Fruit fly (Drosophila melanogaster) whole organism, embryonic: ENCODE data around the gene CG6688.

Experiments used
- Antp ChIP-seq: fragments of 200-800 bp; sonication (Bioruptor generic); optimal IDR thresholded peaks from 3 replicates; lab custom pipeline; 2016; ENCODE audit warnings: missing biosample characterization, missing genetic modification characterization
- B-H1 ChIP-seq: fragments of 200-800 bp; sonication (Bioruptor generic); IDR thresholded peaks from 3 replicates; pipeline ENCODE4 v1.3.6; 2022; ENCODE audit warnings: missing biosample characterization, missing genetic modification characterization
- Bdp1 ChIP-seq: fragments of 200-800 bp; sonication (Bioruptor generic); optimal IDR thresholded peaks from 3 replicates; lab custom pipeline; 2016; ENCODE audit warnings: missing biosample characterization, missing genetic modification characterization
- CG11504 ChIP-seq: fragments of 200-800 bp; sonication (Bioruptor generic); optimal IDR thresholded peaks from 3 replicates; lab custom pipeline; 2019; ENCODE audit warnings: missing biosample characterization, mild to moderate bottlenecking, missing genetic modification characterization, moderate library complexity
- CG12104 ChIP-seq: fragments of 200-800 bp; sonication (Bioruptor generic); optimal IDR thresholded peaks from 3 replicates; lab custom pipeline; 2016; ENCODE audit warnings: missing biosample characterization, missing genetic modification characterization
- CG13123 ChIP-seq: fragments of 200-800 bp; sonication (Bioruptor generic); optimal IDR thresholded peaks from 2 replicates; lab custom pipeline; 2016; ENCODE audit warnings: missing biosample characterization, missing genetic modification characterization
- CG14441 ChIP-seq: fragments of 200-800 bp; sonication (Bioruptor generic); IDR thresholded peaks from 2 replicates; pipeline ENCODE4 v1.3.6; 2022; ENCODE audit warnings: missing biosample characterization, missing genetic modification characterization
- CG14710 ChIP-seq: fragments of 200-800 bp; sonication (Bioruptor generic); optimal IDR thresholded peaks from 3 replicates; lab custom pipeline; 2019; ENCODE audit warnings: missing biosample characterization, mild to moderate bottlenecking, missing genetic modification characterization, moderate library complexity
- CG14860 ChIP-seq: fragments of 200-800 bp; sonication (Bioruptor generic); IDR thresholded peaks from 3 replicates; pipeline ENCODE4 v1.3.6; 2022; ENCODE audit warnings: missing biosample characterization, missing genetic modification characterization; ENCODE audit not compliant: partially characterized antibody
- CG15269 ChIP-seq: fragments of 200-800 bp; sonication (Bioruptor generic); optimal IDR thresholded peaks from 2 replicates; lab custom pipeline; 2018; ENCODE audit warnings: missing biosample characterization, mild to moderate bottlenecking, missing genetic modification characterization, moderate library complexity
- CG1603 ChIP-seq: fragments of 200-800 bp; sonication (Bioruptor generic); optimal IDR thresholded peaks from 2 replicates; lab custom pipeline; 2019; ENCODE audit warnings: missing biosample characterization, mild to moderate bottlenecking, missing genetic modification characterization, moderate library complexity
- CG17186 ChIP-seq: fragments of 200-800 bp; sonication (Bioruptor generic); optimal IDR thresholded peaks from 3 replicates; lab custom pipeline; 2017; ENCODE audit warnings: missing biosample characterization, missing genetic modification reagents, missing genetic modification characterization
- CG17361 ChIP-seq: fragments of 200-800 bp; sonication (Bioruptor generic); IDR thresholded peaks from 3 replicates; pipeline ENCODE4 v1.3.6; 2022; ENCODE audit warnings: missing biosample characterization, missing genetic modification characterization
- CG18262 ChIP-seq: fragments of 200-800 bp; optimal IDR thresholded peaks from 3 replicates; lab custom pipeline; 2019; ENCODE audit warnings: missing biosample characterization, mild to moderate bottlenecking, missing genetic modification characterization, moderate library complexity
- CG2678 ChIP-seq: fragments of 200-800 bp; sonication (Bioruptor generic); optimal IDR thresholded peaks from 3 replicates; lab custom pipeline; 2019; ENCODE audit warnings: missing biosample characterization, mild to moderate bottlenecking, missing genetic modification characterization, moderate library complexity
- CG3847 ChIP-seq: fragments of 200-800 bp; sonication (Bioruptor generic); IDR thresholded peaks from 2 replicates; pipeline ENCODE4 v1.3.6; 2022; ENCODE audit warnings: missing biosample characterization, missing genetic modification characterization
- CG43689 ChIP-seq: fragments of 200-800 bp; sonication (Bioruptor generic); IDR thresholded peaks from 2 replicates; pipeline ENCODE4 v1.3.6; 2022; ENCODE audit warnings: missing biosample characterization, missing genetic modification characterization
- CG5245 ChIP-seq: fragments of 200-800 bp; sonication (Bioruptor generic); optimal IDR thresholded peaks from 3 replicates; lab custom pipeline; 2016; ENCODE audit warnings: missing biosample characterization, missing genetic modification characterization
- CG6654 ChIP-seq: fragments of 200-800 bp; sonication (Bioruptor generic); optimal IDR thresholded peaks from 2 replicates; lab custom pipeline; 2017; ENCODE audit warnings: missing biosample characterization, mild to moderate bottlenecking, missing genetic modification characterization
- CG7839 ChIP-seq: fragments of 200-800 bp; sonication (Bioruptor generic); optimal IDR thresholded peaks from 3 replicates; lab custom pipeline; 2018; ENCODE audit warnings: missing biosample characterization, mild to moderate bottlenecking, missing genetic modification characterization, moderate library complexity
- CG9727 ChIP-seq: fragments of 200-800 bp; sonication (Bioruptor generic); optimal IDR thresholded peaks from 3 replicates; lab custom pipeline; 2017; ENCODE audit warnings: missing biosample characterization, mild to moderate bottlenecking, missing genetic modification characterization
- CG9817 ChIP-seq: fragments of 200-800 bp; sonication (Bioruptor generic); optimal IDR thresholded peaks from 2 replicates; lab custom pipeline; 2018; ENCODE audit warnings: missing biosample characterization, mild to moderate bottlenecking, missing genetic modification characterization, moderate library complexity
- CG9932 ChIP-seq: fragments of 200-800 bp; sonication (Bioruptor generic); IDR thresholded peaks from 2 replicates; pipeline ENCODE4 v1.3.6; 2022; ENCODE audit warnings: missing biosample characterization, missing genetic modification characterization
- CoRest ChIP-seq: fragments of 200-800 bp; sonication (Bioruptor generic); optimal IDR thresholded peaks from 3 replicates; lab custom pipeline; 2018; ENCODE audit warnings: missing biosample characterization, mild to moderate bottlenecking, missing genetic modification characterization, moderate library complexity
- Deaf1 ChIP-seq: fragments of 200-800 bp; optimal IDR thresholded peaks from 3 replicates; lab custom pipeline; 2019; ENCODE audit warnings: missing biosample characterization, mild to moderate bottlenecking, missing genetic modification characterization, moderate library complexity
- GATAe ChIP-seq: fragments of 200-800 bp; sonication (Bioruptor generic); conservative IDR thresholded peaks from 2 replicates; pipeline ENCODE4 v1.3.6; 2022; ENCODE audit warnings: missing biosample characterization, missing genetic modification characterization
- H2.0 ChIP-seq: fragments of 200-800 bp; sonication (Bioruptor generic); IDR thresholded peaks from 2 replicates; pipeline ENCODE4 v1.3.6; 2022; ENCODE audit warnings: missing biosample characterization, missing genetic modification characterization
- HHEX ChIP-seq: fragments of 200-800 bp; sonication (Bioruptor generic); optimal IDR thresholded peaks from 3 replicates; lab custom pipeline; 2017; ENCODE audit warnings: missing biosample characterization, mild to moderate bottlenecking, missing genetic modification characterization, missing genetic modification reagents
- MBD-R2 ChIP-seq: fragments of 200-800 bp; sonication (Bioruptor generic); IDR thresholded peaks from 2 replicates; pipeline ENCODE4 v1.3.6; 2022; ENCODE audit warnings: missing biosample characterization, missing genetic modification characterization
- Med ChIP-seq: fragments of 200-800 bp; sonication (Bioruptor generic); peaks from one replicate; lab custom pipeline; 2016; ENCODE audit warnings: missing biosample characterization, missing genetic modification characterization, mild to moderate bottlenecking, inconsistent platforms, moderate library complexity
- Neu2 ChIP-seq: fragments of 200-800 bp; sonication (Bioruptor generic); optimal IDR thresholded peaks from 3 replicates; lab custom pipeline; 2016; ENCODE audit warnings: missing biosample characterization, missing genetic modification characterization, borderline replicate concordance
- Ptx1 ChIP-seq: fragments of 200-800 bp; sonication (Bioruptor generic); IDR thresholded peaks from 2 replicates; pipeline ENCODE4 v1.3.6; 2022; ENCODE audit warnings: missing biosample characterization, missing genetic modification characterization
- Side ChIP-seq: fragments of 200-800 bp; sonication (Bioruptor generic); optimal IDR thresholded peaks from 2 replicates; lab custom pipeline; 2016; ENCODE audit warnings: missing biosample characterization, missing genetic modification characterization
- Taf1 ChIP-seq: fragments of 200-800 bp; sonication (Bioruptor generic); IDR thresholded peaks from 2 replicates; pipeline ENCODE4 v1.3.6; 2022; ENCODE audit warnings: missing biosample characterization, missing genetic modification characterization
- Trl ChIP-seq, 3 experiments: fragments of >200 bp in 2 of 3; fragments of 200-800 bp in 1 of 3; sonication (Bioruptor generic) in 1 of 3; optimal IDR thresholded peaks; 2 replicates in 1 of 3; 3 replicates in 2 of 3; lab custom pipeline; 2016 to 2017; ENCODE audit warnings: missing biosample characterization in 1 of 3, missing genetic modification characterization in 1 of 3
- amos ChIP-seq: fragments of 200-800 bp; sonication (Bioruptor generic); IDR thresholded peaks from 2 replicates; pipeline ENCODE4 v1.3.6; 2022; ENCODE audit warnings: missing biosample characterization, missing genetic modification characterization; ENCODE audit not compliant: partially characterized antibody
- crc ChIP-seq: fragments of 200-800 bp; sonication (Bioruptor generic); optimal IDR thresholded peaks from 2 replicates; lab custom pipeline; 2016; ENCODE audit warnings: missing biosample characterization, missing genetic modification characterization
- danr ChIP-seq: fragments of 200-800 bp; sonication (Bioruptor generic); IDR thresholded peaks from 2 replicates; pipeline ENCODE4 v1.3.6; 2022; ENCODE audit warnings: missing biosample characterization, missing genetic modification characterization
- fu2 ChIP-seq: fragments of 200-800 bp; sonication (Bioruptor generic); optimal IDR thresholded peaks from 2 replicates; lab custom pipeline; 2016; ENCODE audit warnings: missing biosample characterization, missing genetic modification characterization
- ken ChIP-seq: fragments of 200-800 bp; sonication (Bioruptor generic); IDR thresholded peaks from 3 replicates; pipeline ENCODE4 v1.3.6; 2022; ENCODE audit warnings: missing biosample characterization, missing genetic modification characterization
- lilli ChIP-seq: fragments of 200-800 bp; sonication (Bioruptor generic); optimal IDR thresholded peaks from 3 replicates; lab custom pipeline; 2016; ENCODE audit warnings: missing biosample characterization, missing genetic modification characterization
- lola ChIP-seq, 3 experiments: fragments of >200 bp in 2 of 3; fragments of 200-800 bp in 1 of 3; sonication (Bioruptor generic) in 1 of 3; optimal IDR thresholded peaks; 2 replicates each; lab custom pipeline; 2017 to 2019; ENCODE audit warnings: missing biosample characterization in 3 of 3, missing genetic modification characterization in 3 of 3, mild to moderate bottlenecking in 1 of 3, moderate library complexity in 1 of 3
- nmo ChIP-seq: fragments of 200-800 bp; sonication (Bioruptor generic); optimal IDR thresholded peaks from 2 replicates; lab custom pipeline; 2018; ENCODE audit warnings: missing biosample characterization, mild to moderate bottlenecking, missing genetic modification characterization, moderate library complexity
- nom ChIP-seq: fragments of 200-800 bp; sonication (Bioruptor generic); optimal IDR thresholded peaks from 2 replicates; lab custom pipeline; 2017; ENCODE audit warnings: missing biosample characterization, missing genetic modification characterization, mild to moderate bottlenecking, moderate library complexity, missing genetic modification reagents
- otp ChIP-seq: fragments of 200-800 bp; sonication (Bioruptor generic); IDR thresholded peaks from 3 replicates; pipeline ENCODE4, ENCODE4 v1.3.6; 2022; ENCODE audit warnings: missing biosample characterization, missing genetic modification characterization
- prd ChIP-seq, 3 experiments: fragments of >200 bp in 2 of 3; fragments of 200-800 bp in 1 of 3; sonication (Bioruptor generic) in 1 of 3; optimal IDR thresholded peaks in 2 of 3; IDR thresholded peaks in 1 of 3; 2 replicates in 2 of 3; 3 replicates in 1 of 3; pipeline versions ENCODE4 v1.3.6 to Lab custom; 2017 to 2022; ENCODE audit warnings: missing biosample characterization in 1 of 3, missing genetic modification characterization in 1 of 3
- pum ChIP-seq: fragments of 200-800 bp; sonication (Bioruptor generic); optimal IDR thresholded peaks from 2 replicates; lab custom pipeline; 2016; ENCODE audit warnings: missing biosample characterization, missing genetic modification characterization
- row ChIP-seq: fragments of 200-800 bp; sonication (Bioruptor generic); IDR thresholded peaks from 3 replicates; pipeline ENCODE4 v1.3.6; 2022; ENCODE audit warnings: missing biosample characterization, missing genetic modification characterization
- trh ChIP-seq: fragments of 200-800 bp; sonication (Bioruptor generic); optimal IDR thresholded peaks from 2 replicates; lab custom pipeline; 2016; ENCODE audit warnings: missing biosample characterization, missing genetic modification characterization
- yki ChIP-seq: fragments of >200 bp; optimal IDR thresholded peaks from 3 replicates; lab custom pipeline; 2018
- zf30C ChIP-seq: fragments of 200-800 bp; sonication (Bioruptor generic); optimal IDR thresholded peaks from 3 replicates; lab custom pipeline; 2018; ENCODE audit warnings: missing biosample characterization, mild to moderate bottlenecking, missing genetic modification characterization

Gene CG6688

DNA sequence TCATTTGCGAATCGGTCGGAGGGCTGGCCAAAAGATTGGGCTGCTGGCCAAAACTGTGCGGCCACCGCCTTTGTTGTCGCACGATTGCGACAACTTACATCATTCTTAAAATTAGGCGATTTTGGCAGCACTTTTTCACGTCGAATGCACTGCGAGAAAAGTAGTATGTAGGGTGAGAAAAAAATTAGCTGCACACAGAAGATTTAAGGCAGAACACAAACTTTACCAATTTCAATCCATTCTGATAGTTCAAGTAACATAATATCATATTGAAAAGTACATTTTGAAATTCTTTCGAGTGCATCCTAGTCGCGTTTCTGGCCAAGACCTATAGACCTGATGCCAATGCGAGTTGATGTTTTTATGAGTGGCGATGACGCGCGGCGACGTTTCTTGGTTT lies 16.3 kb downstream of the CG6688 start (continued):
- TF ChIP-seq HHEX (GFP tag; lab: Kevin White, UChicago) (peak; percentile 26), row (GFP tag; lab: Robert Waterston, UW) (peak; percentile 71), pum (GFP tag; lab: Kevin White, UChicago) (peak; percentile 21), lola (GFP tag; optimal IDR thresholded peaks at IDR 0.05; lab: Kevin White, UChicago) (no peak), Antp (GFP tag; lab: Kevin White, UChicago) (peak; percentile 67), Bdp1 (GFP tag; lab: Kevin White, UChicago) (peak; percentile 24), fu2 (GFP tag; lab: Kevin White, UChicago) (peak; percentile 54), CG17361 (0 out of 3 replicates have a peak, but pooled peaks have one; percentile 40), crc (GFP tag; lab: Kevin White, UChicago) (peak; percentile 28), CG14441 (GFP tag; lab: Robert Waterston, UW) (peak; percentile 68), CG9817 (tag; lab: Kevin White, UChicago) (peak; percentile 70), danr (0 out of 2 replicates have a peak, but pooled peaks have one; percentile 18), CG17186 (GFP tag; lab: Kevin White, UChicago) (no peak), CG9932 (peak; percentile 90), CoRest (tag; lab: Kevin White, UChicago) (peak; percentile 50), otp (GFP tag; lab: Robert Waterston, UW) (no peak), CG15269 (tag; lab: Kevin White, UChicago) (peak; percentile 47), CG3847 (GFP tag; lab: Robert Waterston, UW) (peak; percentile 76), CG13123 (no peak), CG1603 (tag; lab: Kevin White, UChicago) (peak; percentile 58), H2.0 (GFP tag; lab: Robert Waterston, UW) (peak; percentile 45; the same call in 1 of the 2 replicates), Med (peak; percentile 96), Deaf1 (tag; lab: Kevin White, UChicago) (peak; percentile 5), CG5245 (GFP tag; lab: Kevin White, UChicago) (peak; percentile 13), Taf1 (GFP tag; lab: Robert Waterston, UW) (peak; percentile 67), CG12104 (GFP tag; lab: Kevin White, UChicago) (peak; percentile 37), nom (GFP tag; lab: Kevin White, UChicago) (no peak), CG6654 (peak; percentile 15), Side (GFP tag; lab: Kevin White, UChicago) (peak; percentile 14), Trl (optimal IDR thresholded peaks at IDR 0.05; lab: Kevin White, UChicago) (no peak), Trl (GFP tag; optimal IDR thresholded peaks at IDR 0.05; lab: Kevin White, UChicago) (peak; percentile 36), CG7839 (tag; lab: Kevin White, UChicago) (peak; percentile 64), CG11504 (tag; lab: Kevin White, UChicago) (peak; percentile 54), ken (GFP tag; lab: Robert Waterston, UW) (0 out of 3 replicates have a peak, but pooled peaks have one; percentile 12), Ptx1 (peak; percentile 76), GATAe (GFP tag; lab: Robert Waterston, UW) (peak; percentile 11; the same call in 1 of the 2 replicates), CG18262 (no peak), B-H1 (peak; percentile 58; the same call in 2 of the 3 replicates)

DNA sequence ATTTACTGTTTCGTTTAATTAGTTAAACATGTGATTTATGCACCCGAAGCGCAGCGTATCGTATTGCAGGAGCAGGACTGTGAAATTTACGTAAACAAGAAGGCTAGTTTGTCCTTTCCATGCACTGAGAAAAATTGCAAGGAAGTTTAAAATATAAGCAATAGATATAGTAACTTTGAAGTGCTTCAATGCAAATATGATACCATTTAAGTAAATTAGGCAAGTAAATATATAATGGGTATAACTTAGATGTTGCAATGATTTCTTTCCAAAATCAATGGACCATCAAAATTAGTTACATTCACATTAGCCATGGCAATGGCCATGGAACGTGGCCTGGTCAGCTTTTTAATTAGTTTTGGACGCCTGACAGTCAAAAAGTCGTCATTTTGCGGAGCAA lies 18.7 kb downstream of the CG6688 start:
- TF ChIP-seq CG43689 (no peak), CG1603 (tag; lab: Kevin White, UChicago) (peak; percentile 1), nmo (GFP tag; lab: Kevin White, UChicago) (no peak), zf30C (GFP tag; lab: Kevin White, UChicago) (no peak), prd (optimal IDR thresholded peaks at IDR 0.05; lab: Kevin White, UChicago) (no peak), prd (GFP tag; IDR thresholded peaks at IDR 0.05; lab: Robert Waterston, UW) (0 out of 3 replicates have a peak, but pooled peaks have one; percentile 41), CG9727 (peak; percentile 18), amos (GFP tag; lab: Robert Waterston, UW) (no peak), lilli (GFP tag; lab: Kevin White, UChicago) (no peak), yki (lab: Kevin White, UChicago) (no peak), CG2678 (tag; lab: Kevin White, UChicago) (no peak), Neu2 (GFP tag; lab: Kevin White, UChicago) (no peak), trh (no peak), CG14860 (GFP tag; lab: Robert Waterston, UW) (no peak), Med (peak; percentile 53), MBD-R2 (GFP tag; lab: Robert Waterston, UW) (no peak), CG14710 (tag; lab: Kevin White, UChicago) (no peak)
